Worm (Caenorhabditis elegans): ENCODE data around the gene M153.3.

M153.3 gene

DNA sequence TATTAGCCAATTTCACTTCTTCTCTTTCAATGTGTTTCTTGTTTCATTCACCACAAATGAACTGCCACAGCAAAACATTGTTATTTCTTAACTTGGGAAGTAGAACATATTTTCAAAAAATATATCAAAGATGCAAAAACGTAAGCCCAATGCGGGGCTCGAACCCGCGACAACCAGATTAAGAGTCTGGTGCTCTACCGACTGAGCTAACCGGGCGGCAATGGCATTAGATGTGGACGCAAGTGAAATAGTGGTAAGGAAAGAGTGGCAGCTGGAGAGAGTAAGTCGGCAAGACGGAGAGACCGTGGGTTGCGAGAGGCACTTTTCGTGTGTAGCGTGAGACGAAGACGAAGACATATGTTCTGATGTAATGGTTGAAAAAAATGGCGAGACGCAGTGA, 36.7 kb upstream of the M153.3 start (continued):
- TF ChIP-seq syd-9 (tag; optimal IDR thresholded peaks at IDR 0.05), result peak; percentile 94
- peak; percentile 92 for TF ChIP-seq ceh-18 (tag; optimal IDR thresholded peaks at IDR 0.05)
- peak; percentile 93 for TF ChIP-seq madf-2 (tag; optimal IDR thresholded peaks at IDR 0.05)
- TF ChIP-seq pat-9 (tag; optimal IDR thresholded peaks at IDR 0.05), result peak; percentile 96
- TF ChIP-seq ets-4 (tag; optimal IDR thresholded peaks at IDR 0.05), result peak; percentile 79
- no peak for TF ChIP-seq nhr-11 (tag; optimal IDR thresholded peaks at IDR 0.05)
- peak; percentile 83 for TF ChIP-seq nfya-1 (tag; optimal IDR thresholded peaks at IDR 0.05)
- peak; percentile 92 for TF ChIP-seq fax-1 (tag; optimal IDR thresholded peaks at IDR 0.05)
- peak; percentile 94 for TF ChIP-seq lin-11 (tag; optimal IDR thresholded peaks at IDR 0.05)
- TF ChIP-seq npax-4 (tag; optimal IDR thresholded peaks at IDR 0.05), result peak; percentile 93
- peak; percentile 97 for TF ChIP-seq ceh-19 (GFP tag; optimal IDR thresholded peaks at IDR 0.05)
- no peak for TF ChIP-seq pax-1 (tag; optimal IDR thresholded peaks at IDR 0.05)
- peak; percentile 89 for TF ChIP-seq ceh-24 (tag; optimal IDR thresholded peaks at IDR 0.05)
- TF ChIP-seq ceh-2 (tag; optimal IDR thresholded peaks at IDR 0.05), result peak; percentile 94
- peak; percentile 93 for TF ChIP-seq hlh-13 (GFP tag; optimal IDR thresholded peaks at IDR 0.05)
- TF ChIP-seq pqm-1 (tag; optimal IDR thresholded peaks at IDR 0.05), result peak; percentile 82
- TF ChIP-seq sox-2 (GFP tag; IDR thresholded peaks at IDR 0.05), result peak; percentile 95
- TF ChIP-seq pha-2 (tag; optimal IDR thresholded peaks at IDR 0.05), result peak; percentile 95
- peak; percentile 96 for TF ChIP-seq che-1 (tag; optimal IDR thresholded peaks at IDR 0.05)
- TF ChIP-seq eyg-1 (tag; optimal IDR thresholded peaks at IDR 0.05), result peak; percentile 95
- peak; percentile 96 for TF ChIP-seq hlh-15 (tag; optimal IDR thresholded peaks at IDR 0.05)
- peak; percentile 96 for TF ChIP-seq unc-42 (tag; optimal IDR thresholded peaks at IDR 0.05)
- TF ChIP-seq ztf-16 (tag; optimal IDR thresholded peaks at IDR 0.05), result peak; percentile 97
- TF ChIP-seq gmeb-2 (tag; optimal IDR thresholded peaks at IDR 0.05), result peak; percentile 95
- TF ChIP-seq ceh-14 (tag; optimal IDR thresholded peaks at IDR 0.05), result peak; percentile 98
- TF ChIP-seq ref-2 (tag; optimal IDR thresholded peaks at IDR 0.05), result no peak
- TF ChIP-seq C38D4.7 (GFP tag; optimal IDR thresholded peaks at IDR 0.05), result peak; percentile 95
- peak; percentile 82 for TF ChIP-seq ceh-9 (tag; optimal IDR thresholded peaks at IDR 0.05)
- peak; percentile 95 for TF ChIP-seq hlh-8 (tag; optimal IDR thresholded peaks at IDR 0.05)

DNA sequence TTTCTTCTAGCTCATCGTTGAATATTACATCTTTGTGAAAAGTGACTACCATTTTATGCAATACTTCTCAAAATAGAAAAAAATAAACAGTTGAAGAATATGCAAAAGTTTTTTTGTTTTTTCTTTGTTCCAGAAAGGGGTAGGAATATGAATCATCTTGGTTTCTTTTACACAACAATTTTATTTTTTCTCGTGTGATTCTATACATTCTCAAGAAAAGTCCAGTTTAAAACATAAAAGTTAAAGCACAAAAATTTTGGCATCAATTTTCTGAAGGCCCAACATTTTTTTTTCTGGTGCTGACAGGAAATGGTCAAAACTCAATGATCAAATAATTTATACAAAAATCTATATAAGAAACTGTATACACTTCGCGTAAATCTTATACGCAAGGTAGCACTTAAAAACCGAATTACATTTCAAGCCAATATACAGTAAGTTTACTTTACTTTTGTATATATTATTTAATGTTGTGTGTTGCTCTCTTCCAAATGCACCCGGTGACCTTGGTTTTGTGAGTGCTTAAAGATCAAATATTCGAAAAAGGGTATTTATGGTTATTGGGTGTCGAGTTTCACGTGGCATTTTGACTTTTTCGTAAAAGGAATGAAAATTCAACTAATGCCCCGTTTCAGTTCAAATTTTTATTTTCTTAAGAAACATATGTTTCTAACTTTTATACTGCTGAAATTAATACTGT, 34.0 kb upstream of the M153.3 start, which contains the start of the genes W03G11.2 and lgc-13:
TSS of gene W03G11.2 (minus strand) at position 101 of the 700 bp plus-strand sequence.
TSS of gene lgc-13 (plus strand) at position 650 of the 700 bp plus-strand sequence.
- TF ChIP-seq ceh-18 (tag; optimal IDR thresholded peaks at IDR 0.05) (no peak), sox-4 (tag; optimal IDR thresholded peaks at IDR 0.05) (no peak), ceh-45 (GFP tag; IDR thresholded peaks at IDR 0.05) (no peak), fax-1 (tag; optimal IDR thresholded peaks at IDR 0.05) (no peak)

ce11 chrX:12111213-12111612, 31.5 kb upstream of the M153.3 start, which contains the start of gene lgc-14:
lgc-14 (plus strand) TSS chrX:12111513.
- TF ChIP-seq unc-55 (GFP tag; optimal IDR thresholded peaks at IDR 0.05) (no peak), ztf-16 (tag; optimal IDR thresholded peaks at IDR 0.05) (no peak), hlh-8 (tag; optimal IDR thresholded peaks at IDR 0.05) (no peak), elt-4 (tag; optimal IDR thresholded peaks at IDR 0.05) (no peak), C38D4.7 (GFP tag; optimal IDR thresholded peaks at IDR 0.05) (no peak), hlh-30 (tag; optimal IDR thresholded peaks at IDR 0.05; ENCODE audit: insufficient read depth) (no peak), ceh-18 (tag; optimal IDR thresholded peaks at IDR 0.05) (no peak), pha-2 (tag; optimal IDR thresholded peaks at IDR 0.05) (no peak), sdc-2 (tag; optimal IDR thresholded peaks at IDR 0.05) (no peak), K02D7.2 (tag; optimal IDR thresholded peaks at IDR 0.05) (no peak), C08G9.2 (tag; optimal IDR thresholded peaks at IDR 0.05) (no peak), tbx-7 (tag; optimal IDR thresholded peaks at IDR 0.05) (no peak), elt-2 (tag; optimal IDR thresholded peaks at IDR 0.05) (no peak), nhr-11 (tag; optimal IDR thresholded peaks at IDR 0.05) (no peak), nhr-232 (tag; optimal IDR thresholded peaks at IDR 0.05) (no peak), lim-6 (tag; optimal IDR thresholded peaks at IDR 0.05) (no peak), pax-1 (tag; optimal IDR thresholded peaks at IDR 0.05) (no peak), ets-4 (tag; optimal IDR thresholded peaks at IDR 0.05) (no peak), zip-5 (tag; optimal IDR thresholded peaks at IDR 0.05) (no peak), fkh-10 (GFP tag; optimal IDR thresholded peaks at IDR 0.05) (no peak)

Measured in whole organism, late embryonic.